Worm (Caenorhabditis elegans) whole organism, L2 larva: Measurements from ENCODE around the gene fli-1.

Experiments
- C34F6.9 ChIP-seq: fragments of 150-350 bp; optimal IDR thresholded peaks from 2 replicates; lab custom pipeline; 2014; ENCODE audit warnings: missing biosample characterization, missing genetic modification characterization
- F13H6.1 ChIP-seq: sonication (generic microtip); optimal IDR thresholded peaks from 2 replicates; lab custom pipeline; 2016; ENCODE audit warnings: missing genetic modification characterization, missing compliant biosample characterization
- R02D3.7 ChIP-seq: fragments of 150-350 bp; optimal IDR thresholded peaks from 2 replicates; lab custom pipeline; 2014; ENCODE audit warnings: missing biosample characterization, missing genetic modification characterization
- alr-1 ChIP-seq: fragments of 150-350 bp; optimal IDR thresholded peaks from 2 replicates; lab custom pipeline; 2014; ENCODE audit warnings: missing biosample characterization, missing genetic modification characterization
- aly-2 ChIP-seq: fragments of 150-350 bp; optimal IDR thresholded peaks from 2 replicates; lab custom pipeline; 2014; ENCODE audit warnings: missing biosample characterization, missing genetic modification characterization
- ama-1 ChIP-seq: fragments of 150-350 bp; optimal IDR thresholded peaks from 2 replicates; lab custom pipeline; 2018; ENCODE audit warnings: inconsistent platforms
- blmp-1 ChIP-seq: sonication (generic microtip); optimal IDR thresholded peaks from 2 replicates; lab custom pipeline; 2017; ENCODE audit warnings: missing genetic modification characterization, mild to moderate bottlenecking, missing compliant biosample characterization, antibody characterized with exemption, moderate library complexity; ENCODE audit not compliant: insufficient read depth
- ceh-82 ChIP-seq: fragments of 150-350 bp; optimal IDR thresholded peaks from 2 replicates; lab custom pipeline; 2014; ENCODE audit warnings: missing biosample characterization, missing genetic modification characterization
- crh-2 ChIP-seq: sonication (generic microtip); optimal IDR thresholded peaks from 2 replicates; lab custom pipeline; 2017; ENCODE audit warnings: missing biosample characterization, missing genetic modification characterization
- dmd-4 ChIP-seq: sonication (generic microtip); optimal IDR thresholded peaks from 2 replicates; lab custom pipeline; 2017; ENCODE audit warnings: missing biosample characterization, missing genetic modification characterization
- elt-1 ChIP-seq: fragments of 150-350 bp; optimal IDR thresholded peaks from 2 replicates; lab custom pipeline; 2014; ENCODE audit warnings: missing biosample characterization, missing genetic modification characterization
- fos-1 ChIP-seq: fragments of 150-350 bp; optimal IDR thresholded peaks from 2 replicates; lab custom pipeline; 2014; ENCODE audit warnings: missing biosample characterization, missing genetic modification characterization
- gmeb-1 ChIP-seq: fragments of 150-350 bp; optimal IDR thresholded peaks from 2 replicates; lab custom pipeline; 2014; ENCODE audit warnings: missing biosample characterization, missing genetic modification characterization
- lin-13 ChIP-seq: fragments of 150-350 bp; optimal IDR thresholded peaks from 2 replicates; lab custom pipeline; 2014; ENCODE audit warnings: missing biosample characterization, missing genetic modification reagents, missing genetic modification characterization
- lin-39 ChIP-seq: fragments of 150-350 bp; optimal IDR thresholded peaks from 2 replicates; lab custom pipeline; 2014; ENCODE audit warnings: missing biosample characterization, missing genetic modification reagents, missing genetic modification characterization
- lsy-2 ChIP-seq, 2 experiments: fragments of 150-350 bp in 1 of 2; sonication (generic microtip) in 1 of 2; optimal IDR thresholded peaks; 2 replicates each; lab custom pipeline; 2014 to 2017; ENCODE audit warnings: missing biosample characterization in 2 of 2, missing genetic modification characterization in 2 of 2
- mab-5 ChIP-seq: fragments of 150-350 bp; optimal IDR thresholded peaks from 2 replicates; lab custom pipeline; 2014; ENCODE audit warnings: missing biosample characterization, missing genetic modification characterization
- nhr-10 ChIP-seq: sonication (generic microtip); optimal IDR thresholded peaks from 2 replicates; lab custom pipeline; 2017; ENCODE audit warnings: missing biosample characterization, missing genetic modification characterization
- nhr-12 ChIP-seq: fragments of 150-350 bp; optimal IDR thresholded peaks from 2 replicates; lab custom pipeline; 2014; ENCODE audit warnings: missing biosample characterization, missing genetic modification characterization
- nhr-129 ChIP-seq: fragments of 150-350 bp; optimal IDR thresholded peaks from 2 replicates; lab custom pipeline; 2014; ENCODE audit warnings: missing biosample characterization, missing genetic modification characterization
- nhr-21 ChIP-seq: fragments of 150-350 bp; optimal IDR thresholded peaks from 2 replicates; lab custom pipeline; 2014; ENCODE audit warnings: missing biosample characterization, missing genetic modification characterization
- nhr-23 ChIP-seq: fragments of 150-350 bp; optimal IDR thresholded peaks from 2 replicates; lab custom pipeline; 2014; ENCODE audit warnings: missing biosample characterization, missing genetic modification reagents, missing genetic modification characterization
- nhr-25 ChIP-seq: fragments of 150-350 bp; sonication (generic microtip); optimal IDR thresholded peaks from 3 replicates; lab custom pipeline; 2014; ENCODE audit warnings: missing biosample characterization, missing genetic modification characterization
- nhr-6 ChIP-seq: fragments of 150-350 bp; optimal IDR thresholded peaks from 2 replicates; lab custom pipeline; 2014; ENCODE audit warnings: missing biosample characterization, missing genetic modification characterization
- nhr-77 ChIP-seq: fragments of 150-350 bp; optimal IDR thresholded peaks from 2 replicates; lab custom pipeline; 2014; ENCODE audit warnings: missing biosample characterization, missing genetic modification characterization
- peb-1 ChIP-seq: fragments of 150-350 bp; optimal IDR thresholded peaks from 2 replicates; lab custom pipeline; 2014; ENCODE audit warnings: missing biosample characterization, missing genetic modification characterization
- sma-3 ChIP-seq: sonication (generic microtip); optimal IDR thresholded peaks from 2 replicates; lab custom pipeline; 2016; ENCODE audit warnings: missing genetic modification reagents, missing genetic modification characterization, missing compliant biosample characterization
- sma-9 ChIP-seq, 2 experiments: fragments of 150-350 bp in 1 of 2; sonication (generic microtip) in 1 of 2; optimal IDR thresholded peaks; 2 replicates each; lab custom pipeline; 2014 to 2016; ENCODE audit warnings: missing genetic modification characterization in 2 of 2, mild to moderate bottlenecking in 1 of 2, missing biosample characterization in 1 of 2, missing compliant biosample characterization in 1 of 2, missing genetic modification reagents in 1 of 2, moderate library complexity in 1 of 2
- snpc-4 ChIP-seq: fragments of 150-350 bp; optimal IDR thresholded peaks from 2 replicates; lab custom pipeline; 2014; ENCODE audit warnings: missing biosample characterization, missing genetic modification characterization
- unc-55 ChIP-seq: fragments of 150-350 bp; sonication (generic microtip); optimal IDR thresholded peaks from 3 replicates; lab custom pipeline; 2014; ENCODE audit warnings: missing biosample characterization, missing genetic modification reagents, missing genetic modification characterization
- ztf-11 ChIP-seq: sonication (generic microtip); optimal IDR thresholded peaks from 2 replicates; lab custom pipeline; 2017; ENCODE audit warnings: missing biosample characterization, missing genetic modification characterization
- ztf-4 ChIP-seq: fragments of 150-350 bp; optimal IDR thresholded peaks from 2 replicates; lab custom pipeline; 2014; ENCODE audit warnings: missing biosample characterization, missing genetic modification characterization

Gene fli-1

ce11 chrIII:8653875-8654386 lies 29.6 kb downstream of the fli-1 start, which contains the start of gene F22B7.9:
F22B7.9 (minus strand) TSS chrIII:8653925.
- TF ChIP-seq sma-9 (GFP tag; optimal IDR thresholded peaks at IDR 0.05; lab: Kevin White, UChicago) (peak; percentile 56), sma-9 (tag; optimal IDR thresholded peaks at IDR 0.05; lab: Kevin White, UChicago) (no peak), ama-1 (lab: Kevin White, UChicago) (peak; percentile 86), nhr-10 (no peak), nhr-12 (tag; lab: Kevin White, UChicago) (no peak), nhr-23 (no peak), R02D3.7 (tag; lab: Kevin White, UChicago) (no peak), aly-2 (tag; lab: Kevin White, UChicago) (no peak), F13H6.1 (tag; lab: Kevin White, UChicago) (no peak), mab-5 (no peak), dmd-4 (tag; lab: Kevin White, UChicago) (no peak), alr-1 (tag; lab: Kevin White, UChicago) (no peak), peb-1 (no peak), crh-2 (tag; lab: Kevin White, UChicago) (no peak), ceh-82 (no peak), blmp-1 (tag; lab: Kevin White, UChicago) (no peak), nhr-21 (no peak), sma-3 (peak; percentile 1), snpc-4 (tag; lab: Kevin White, UChicago) (no peak), C34F6.9 (tag; lab: Kevin White, UChicago) (no peak), lin-39 (no peak), nhr-25 (tag; lab: Kevin White, UChicago) (no peak), ztf-11 (tag; lab: Kevin White, UChicago) (no peak), nhr-129 (tag; lab: Kevin White, UChicago) (peak; percentile 73)

DNA sequence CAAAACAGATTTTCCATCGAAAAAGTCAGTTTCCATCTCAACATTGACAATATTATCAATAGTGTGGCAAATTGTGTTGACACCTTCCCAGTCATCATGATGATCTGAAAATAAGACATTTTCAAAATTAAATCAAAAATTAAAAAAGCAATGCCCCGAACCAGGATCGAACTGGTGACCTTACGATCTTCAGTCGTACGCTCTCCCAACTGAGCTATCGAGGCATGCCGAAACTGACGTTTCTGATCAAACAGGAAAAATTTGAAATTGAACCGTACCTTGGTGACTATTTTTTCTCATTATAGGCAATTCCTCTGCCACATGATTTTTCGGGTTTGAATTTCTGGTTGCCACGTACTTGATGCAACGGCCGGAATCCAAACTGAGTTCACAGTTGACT lies 30.1 kb downstream of the fli-1 start:
- no peak for TF ChIP-seq R02D3.7 (tag; lab: Kevin White, UChicago)
- TF ChIP-seq nhr-6, result no peak

ce11 chrIII:8652922-8653321 lies 30.6 kb downstream of the fli-1 start:
- TF ChIP-seq fos-1 (tag; lab: Kevin White, UChicago) (peak; percentile 40), F13H6.1 (tag; lab: Kevin White, UChicago) (no peak), sma-3 (no peak), unc-55 (peak; percentile 39), nhr-129 (tag; lab: Kevin White, UChicago) (peak; percentile 80), nhr-21 (peak; percentile 19), C34F6.9 (tag; lab: Kevin White, UChicago) (peak; percentile 38), sma-9 (GFP tag; optimal IDR thresholded peaks at IDR 0.05; lab: Kevin White, UChicago) (peak; percentile 39), sma-9 (tag; optimal IDR thresholded peaks at IDR 0.05; lab: Kevin White, UChicago) (no peak), ztf-4 (peak; percentile 9), lsy-2 (tag; optimal IDR thresholded peaks at IDR 0.05; lab: Kevin White, UChicago) (peak in 1 of 2 experiments; percentile 56), blmp-1 (tag; lab: Kevin White, UChicago) (peak; percentile 6), lin-39 (no peak), ama-1 (lab: Kevin White, UChicago) (peak; percentile 34)
- TF ChIP-seq, all 48 proteins: peak for 10

ce11 chrIII:8652112-8652694 lies 31.3 kb downstream of the fli-1 start:
- TF ChIP-seq unc-55, result no peak
- peak; percentile 3 for TF ChIP-seq sma-3
- no peak for TF ChIP-seq alr-1 (tag; lab: Kevin White, UChicago)
- TF ChIP-seq ama-1 (lab: Kevin White, UChicago), result peak; percentile 70
- peak in 1 of 2 experiments; percentile 17 for TF ChIP-seq lsy-2 (tag; optimal IDR thresholded peaks at IDR 0.05; lab: Kevin White, UChicago)
- peak; percentile 17 for TF ChIP-seq gmeb-1 (tag; lab: Kevin White, UChicago)
- no peak for TF ChIP-seq elt-1 (tag; lab: Kevin White, UChicago)
- TF ChIP-seq F13H6.1 (tag; lab: Kevin White, UChicago), result no peak

- no peak for TF ChIP-seq nhr-77 (tag; lab: Kevin White, UChicago)
- TF ChIP-seq unc-55, result peak; percentile 62
- TF ChIP-seq blmp-1 (tag; lab: Kevin White, UChicago), result no peak
- TF ChIP-seq lin-13, result peak; percentile 43
- peak; percentile 37 for TF ChIP-seq nhr-129 (tag; lab: Kevin White, UChicago)
- TF ChIP-seq sma-3, result peak; percentile 10
- TF ChIP-seq lsy-2 (tag; optimal IDR thresholded peaks at IDR 0.05; lab: Kevin White, UChicago), result peak in 1 of 2 experiments; percentile 48
These were observed 33.2 kb downstream of the fli-1 start, which contains the start of gene flp-23 for ce11 chrIII:8650235-8650817. flp-23 (plus strand) TSS chrIII:8650767.
